Worm (Caenorhabditis elegans) whole organism, early embryonic: ENCODE results near the gene F52H2.1.

Source experiments
- B0310.2 ChIP-seq: sonication (generic microtip); optimal IDR thresholded peaks from 2 replicates; lab custom pipeline; 2016; ENCODE audit warnings: mild to moderate bottlenecking, missing genetic modification characterization, missing compliant biosample characterization
- aly-1 ChIP-seq: sonication (generic microtip); optimal IDR thresholded peaks from 2 replicates; lab custom pipeline; 2016; ENCODE audit warnings: missing genetic modification characterization, missing compliant biosample characterization
- ama-1 ChIP-seq: fragments of 150-350 bp; optimal IDR thresholded peaks from 2 replicates; lab custom pipeline; 2014
- tbx-11 ChIP-seq: fragments of 200-800 bp; sonication (Bioruptor generic); IDR thresholded peaks from 2 replicates; pipeline ENCODE4 v1.3.6; 2022; ENCODE audit warnings: missing genetic modification characterization, missing compliant biosample characterization

DNA sequence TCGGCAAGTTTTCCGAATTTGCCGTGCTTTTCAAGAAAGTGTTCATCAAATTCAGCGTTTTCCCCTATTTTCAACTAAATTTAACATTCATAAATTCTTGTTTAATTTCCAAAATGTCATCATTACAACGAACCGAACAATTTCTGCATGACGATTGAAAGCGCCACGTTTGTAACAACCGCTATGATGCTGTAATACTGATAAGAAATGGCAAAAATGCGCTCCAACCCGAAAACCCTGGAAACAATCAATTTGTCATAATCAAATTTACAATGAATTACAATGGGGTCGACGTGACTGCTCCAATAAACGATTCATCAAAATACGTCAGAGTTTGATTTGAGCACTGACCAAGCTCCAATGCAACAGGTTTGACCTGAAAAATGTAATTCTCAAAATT, 28.3 kb upstream of the F52H2.1 start:
- TF ChIP-seq ama-1 (lab: Kevin White, UChicago) (no peak), aly-1 (tag; lab: Kevin White, UChicago) (no peak), B0310.2 (tag; lab: Kevin White, UChicago) (no peak), tbx-11 (GFP tag; lab: Robert Waterston, UW) (no peak)
